Fruit fly (Drosophila melanogaster) whole organism, embryonic: ENCODE measurements around the gene mAChR-C.
A peak's percentile ranks its signal among the peaks of the same experiment; 100 is the strongest.

Experiments used
- Bteb2 ChIP-seq: fragments of 200-800 bp; sonication (Bioruptor generic); optimal IDR thresholded peaks from 2 replicates; lab custom pipeline; 2016; ENCODE audit warnings: missing biosample characterization, missing genetic modification characterization
- CG10209 ChIP-seq: fragments of 200-800 bp; sonication (Bioruptor generic); optimal IDR thresholded peaks from 3 replicates; lab custom pipeline; 2017; ENCODE audit warnings: missing biosample characterization, mild to moderate bottlenecking, missing genetic modification characterization, missing genetic modification reagents
- CG10366 ChIP-seq: fragments of 200-800 bp; sonication (Bioruptor generic); IDR thresholded peaks from 2 replicates; pipeline ENCODE4 v1.3.6; 2022; ENCODE audit warnings: missing biosample characterization, missing genetic modification characterization
- CG12155 ChIP-seq: fragments of 200-800 bp; sonication (Bioruptor generic); optimal IDR thresholded peaks from 3 replicates; lab custom pipeline; 2016; ENCODE audit warnings: missing biosample characterization, missing genetic modification characterization
- CG14965 ChIP-seq: fragments of 200-800 bp; sonication (Bioruptor generic); optimal IDR thresholded peaks from 2 replicates; lab custom pipeline; 2016; ENCODE audit warnings: missing biosample characterization, missing genetic modification characterization, borderline replicate concordance
- CG1647 ChIP-seq: fragments of 200-800 bp; sonication (Bioruptor generic); optimal IDR thresholded peaks from 3 replicates; lab custom pipeline; 2016; ENCODE audit warnings: missing biosample characterization, missing genetic modification characterization
- CG17186 ChIP-seq: fragments of 200-800 bp; sonication (Bioruptor generic); optimal IDR thresholded peaks from 3 replicates; lab custom pipeline; 2017; ENCODE audit warnings: missing biosample characterization, missing genetic modification reagents, missing genetic modification characterization
- CG18764 ChIP-seq: fragments of 200-800 bp; sonication (Bioruptor generic); optimal IDR thresholded peaks from 3 replicates; lab custom pipeline; 2016; ENCODE audit warnings: missing biosample characterization, missing genetic modification characterization
- CG3065 ChIP-seq: fragments of 200-800 bp; sonication (Bioruptor generic); optimal IDR thresholded peaks from 2 replicates; lab custom pipeline; 2016; ENCODE audit warnings: missing biosample characterization, missing genetic modification characterization
- CG31388 ChIP-seq: fragments of 200-800 bp; sonication (Bioruptor generic); optimal IDR thresholded peaks from 2 replicates; lab custom pipeline; 2016; ENCODE audit warnings: missing biosample characterization, missing genetic modification characterization
- CG32532 ChIP-seq: fragments of 200-800 bp; sonication (Bioruptor generic); IDR thresholded peaks from 2 replicates; pipeline ENCODE4 v1.3.6; 2022; ENCODE audit warnings: missing biosample characterization, missing genetic modification characterization
- CG32767 ChIP-seq: fragments of 200-800 bp; sonication (Bioruptor generic); IDR thresholded peaks from 2 replicates; pipeline ENCODE4 v1.3.6; 2022; ENCODE audit warnings: missing biosample characterization, missing genetic modification characterization
- CG42726 ChIP-seq: fragments of 200-800 bp; sonication (Bioruptor generic); IDR thresholded peaks from 2 replicates; pipeline ENCODE4 v1.3.6; 2022; ENCODE audit warnings: missing biosample characterization, missing genetic modification characterization; ENCODE audit not compliant: partially characterized antibody
- CG4328 ChIP-seq: fragments of 200-800 bp; sonication (Bioruptor generic); optimal IDR thresholded peaks from 3 replicates; lab custom pipeline; 2017; ENCODE audit warnings: missing biosample characterization, missing genetic modification reagents, missing genetic modification characterization
- CG7839 ChIP-seq: fragments of 200-800 bp; sonication (Bioruptor generic); optimal IDR thresholded peaks from 3 replicates; lab custom pipeline; 2018; ENCODE audit warnings: missing biosample characterization, mild to moderate bottlenecking, missing genetic modification characterization, moderate library complexity
- CG7928 ChIP-seq: fragments of 200-800 bp; sonication (Bioruptor generic); optimal IDR thresholded peaks from 2 replicates; lab custom pipeline; 2017; ENCODE audit warnings: missing biosample characterization, mild to moderate bottlenecking, missing genetic modification characterization
- CG8359 ChIP-seq: fragments of 200-800 bp; sonication (Bioruptor generic); optimal IDR thresholded peaks from 2 replicates; lab custom pipeline; 2017; ENCODE audit warnings: missing biosample characterization, mild to moderate bottlenecking, missing genetic modification characterization, borderline replicate concordance
- CG9727 ChIP-seq: fragments of 200-800 bp; sonication (Bioruptor generic); optimal IDR thresholded peaks from 3 replicates; lab custom pipeline; 2017; ENCODE audit warnings: missing biosample characterization, mild to moderate bottlenecking, missing genetic modification characterization
- Dek ChIP-seq: fragments of 200-800 bp; sonication (Bioruptor generic); optimal IDR thresholded peaks from 3 replicates; lab custom pipeline; 2019; ENCODE audit warnings: missing biosample characterization, mild to moderate bottlenecking, missing genetic modification characterization, moderate library complexity
- Dll ChIP-seq: fragments of 200-800 bp; sonication (Bioruptor generic); IDR thresholded peaks from 4 replicates; pipeline ENCODE4 v1.3.6; 2022; ENCODE audit warnings: missing biosample characterization, missing genetic modification characterization; ENCODE audit not compliant: partially characterized antibody
- Dp ChIP-seq: fragments of 200-800 bp; sonication (Bioruptor generic); optimal IDR thresholded peaks from 2 replicates; lab custom pipeline; 2018; ENCODE audit warnings: missing biosample characterization, mild to moderate bottlenecking, missing genetic modification characterization, moderate library complexity
- Elba2 ChIP-seq: fragments of 200-800 bp; sonication (Bioruptor generic); optimal IDR thresholded peaks from 3 replicates; lab custom pipeline; 2016; ENCODE audit warnings: missing biosample characterization, missing genetic modification characterization
- Ets65A ChIP-seq: fragments of 200-800 bp; sonication (Bioruptor generic); peaks from one replicate; lab custom pipeline; 2016; ENCODE audit warnings: missing biosample characterization, missing genetic modification characterization
- H2.0 ChIP-seq: fragments of 200-800 bp; sonication (Bioruptor generic); IDR thresholded peaks from 2 replicates; pipeline ENCODE4 v1.3.6; 2022; ENCODE audit warnings: missing biosample characterization, missing genetic modification characterization
- HLH54F ChIP-seq: fragments of 200-800 bp; sonication (Bioruptor generic); optimal IDR thresholded peaks from 3 replicates; lab custom pipeline; 2016; ENCODE audit warnings: missing biosample characterization, missing genetic modification characterization
- Hand ChIP-seq: fragments of 200-800 bp; sonication (Bioruptor generic); optimal IDR thresholded peaks from 2 replicates; lab custom pipeline; 2017; ENCODE audit warnings: mild to moderate bottlenecking, missing biosample characterization, missing genetic modification reagents, missing genetic modification characterization
- Optix ChIP-seq: fragments of 200-800 bp; sonication (Bioruptor generic); IDR thresholded peaks from 3 replicates; pipeline ENCODE4 v1.3.6; 2022; ENCODE audit warnings: missing biosample characterization, missing genetic modification characterization
- Taf1 ChIP-seq: fragments of 200-800 bp; sonication (Bioruptor generic); IDR thresholded peaks from 2 replicates; pipeline ENCODE4 v1.3.6; 2022; ENCODE audit warnings: missing biosample characterization, missing genetic modification characterization
- Trl ChIP-seq, 3 experiments: fragments of >200 bp in 2 of 3; fragments of 200-800 bp in 1 of 3; sonication (Bioruptor generic) in 1 of 3; optimal IDR thresholded peaks; 2 replicates in 1 of 3; 3 replicates in 2 of 3; lab custom pipeline; 2016 to 2017; ENCODE audit warnings: missing biosample characterization in 1 of 3, missing genetic modification characterization in 1 of 3
- cad ChIP-seq: fragments of >200 bp; optimal IDR thresholded peaks from 2 replicates; lab custom pipeline; 2017; ENCODE audit warnings: missing biosample characterization, missing genetic modification characterization
- cwo ChIP-seq: fragments of 200-800 bp; sonication (Bioruptor generic); optimal IDR thresholded peaks from 3 replicates; lab custom pipeline; 2017; ENCODE audit warnings: missing biosample characterization, missing genetic modification characterization, mild to moderate bottlenecking, moderate library complexity, missing genetic modification reagents
- dmrt99B ChIP-seq: fragments of 200-800 bp; sonication (Bioruptor generic); optimal IDR thresholded peaks from 2 replicates; lab custom pipeline; 2018; ENCODE audit warnings: missing biosample characterization, mild to moderate bottlenecking, missing genetic modification characterization, moderate library complexity
- ind ChIP-seq: fragments of 200-800 bp; sonication (Bioruptor generic); optimal IDR thresholded peaks from 3 replicates; lab custom pipeline; 2016; ENCODE audit warnings: missing biosample characterization, missing genetic modification characterization
- kay ChIP-seq: fragments of 200-800 bp; sonication (Bioruptor generic); optimal IDR thresholded peaks from 2 replicates; lab custom pipeline; 2016; ENCODE audit warnings: missing biosample characterization, missing genetic modification characterization
- lmd ChIP-seq: fragments of 200-800 bp; sonication (Bioruptor generic); IDR thresholded peaks from 2 replicates; pipeline ENCODE4 v1.3.6; 2022; ENCODE audit warnings: missing biosample characterization, missing genetic modification characterization
- maf-S ChIP-seq: fragments of 200-800 bp; sonication (Bioruptor generic); optimal IDR thresholded peaks from 2 replicates; lab custom pipeline; 2016; ENCODE audit warnings: missing biosample characterization, missing genetic modification characterization
- oc ChIP-seq: fragments of 200-800 bp; sonication (Bioruptor generic); optimal IDR thresholded peaks from 2 replicates; lab custom pipeline; 2018; ENCODE audit warnings: missing biosample characterization, mild to moderate bottlenecking, missing genetic modification characterization, moderate library complexity
- rib ChIP-seq: fragments of 200-800 bp; sonication (Bioruptor generic); IDR thresholded peaks from 2 replicates; pipeline ENCODE4 v1.3.6; 2022; ENCODE audit warnings: missing biosample characterization, missing genetic modification characterization
- sd ChIP-seq: fragments of 200-800 bp; sonication (Bioruptor generic); optimal IDR thresholded peaks from 3 replicates; lab custom pipeline; 2018; ENCODE audit warnings: missing biosample characterization, mild to moderate bottlenecking, missing genetic modification characterization, moderate library complexity
- sim ChIP-seq: fragments of 200-800 bp; sonication (Bioruptor generic); IDR thresholded peaks from 2 replicates; pipeline ENCODE4 v1.3.6; 2022; ENCODE audit warnings: missing biosample characterization, missing genetic modification characterization
- so ChIP-seq: fragments of 200-800 bp; sonication (Bioruptor generic); IDR thresholded peaks from 3 replicates; pipeline ENCODE4 v1.3.6; 2022; ENCODE audit warnings: missing biosample characterization, missing genetic modification characterization
- sug ChIP-seq: fragments of 200-800 bp; optimal IDR thresholded peaks from 2 replicates; lab custom pipeline; 2019; ENCODE audit warnings: missing biosample characterization, mild to moderate bottlenecking, missing genetic modification characterization, moderate library complexity
- tup ChIP-seq: fragments of 200-800 bp; sonication (Bioruptor generic); optimal IDR thresholded peaks from 2 replicates; lab custom pipeline; 2016; ENCODE audit warnings: missing biosample characterization, mild to moderate bottlenecking, missing genetic modification characterization, moderate library complexity
- tx ChIP-seq: fragments of 200-800 bp; sonication (Bioruptor generic); optimal IDR thresholded peaks from 2 replicates; lab custom pipeline; 2016; ENCODE audit warnings: missing biosample characterization, missing genetic modification characterization
- wek ChIP-seq: fragments of 200-800 bp; sonication (Bioruptor generic); optimal IDR thresholded peaks from 3 replicates; lab custom pipeline; 2018; ENCODE audit warnings: missing biosample characterization, mild to moderate bottlenecking, missing genetic modification characterization, moderate library complexity
- zen2 ChIP-seq: fragments of 200-800 bp; sonication (Bioruptor generic); IDR thresholded peaks from 3 replicates; pipeline ENCODE4 v1.3.6; 2022; ENCODE audit warnings: missing biosample characterization, missing genetic modification characterization; ENCODE audit not compliant: partially characterized antibody
- zf30C ChIP-seq: fragments of 200-800 bp; sonication (Bioruptor generic); optimal IDR thresholded peaks from 3 replicates; lab custom pipeline; 2018; ENCODE audit warnings: missing biosample characterization, mild to moderate bottlenecking, missing genetic modification characterization

The mAChR-C gene

dm6 chrX:6805404-6805803, 27.1 kb downstream of the mAChR-C start:
- TF ChIP-seq sd (tag; lab: Kevin White, UChicago) (peak; percentile 98), sug (peak; percentile 89), Trl (optimal IDR thresholded peaks at IDR 0.05; lab: Kevin White, UChicago) (peak; percentile 28 to 41), Trl (GFP tag; optimal IDR thresholded peaks at IDR 0.05; lab: Kevin White, UChicago) (no peak), kay (peak; percentile 50), wek (GFP tag; lab: Kevin White, UChicago) (no peak)

- peak; percentile 16 for TF ChIP-seq CG17186
- peak; percentile 72; the same call in 1 of the 2 replicates for TF ChIP-seq sim (GFP tag; lab: Robert Waterston, UW)
- TF ChIP-seq H2.0 (GFP tag; lab: Robert Waterston, UW), result peak; percentile 87
- no peak for TF ChIP-seq CG14965 (GFP tag; lab: Kevin White, UChicago)
- peak; percentile 75 for TF ChIP-seq Bteb2 (GFP tag; lab: Kevin White, UChicago)
- TF ChIP-seq CG18764 (GFP tag; lab: Kevin White, UChicago), result peak; percentile 32
- no peak for TF ChIP-seq zf30C (GFP tag; lab: Kevin White, UChicago)
- peak; percentile 79 for TF ChIP-seq CG10209
- no peak for TF ChIP-seq zen2 (GFP tag; lab: Robert Waterston, UW)
- peak; percentile 72 for TF ChIP-seq CG12155 (GFP tag; lab: Kevin White, UChicago)
- no peak for TF ChIP-seq Dp (GFP tag; lab: Kevin White, UChicago)
- peak; percentile 81 for TF ChIP-seq CG9727
- no peak for TF ChIP-seq CG42726 (GFP tag; lab: Robert Waterston, UW)
- no peak for TF ChIP-seq cad
- peak; percentile 93 for TF ChIP-seq Ets65A (GFP tag; lab: Kevin White, UChicago)
- TF ChIP-seq Hand (GFP tag; lab: Kevin White, UChicago), result peak; percentile 64
- TF ChIP-seq HLH54F (GFP tag; lab: Kevin White, UChicago), result peak; percentile 70
- TF ChIP-seq tx (GFP tag; lab: Kevin White, UChicago), result peak; percentile 42
- TF ChIP-seq lmd (GFP tag; lab: Robert Waterston, UW), result peak; percentile 81
- peak; percentile 74 for TF ChIP-seq CG32767 (GFP tag; lab: Robert Waterston, UW)
- TF ChIP-seq CG31388, result peak; percentile 31
- peak; percentile 46 for TF ChIP-seq tup
- peak; percentile 28 for TF ChIP-seq CG1647
- peak; percentile 84 for TF ChIP-seq so
- peak; percentile 79 for TF ChIP-seq ind (GFP tag; lab: Kevin White, UChicago)
- peak; percentile 69 for TF ChIP-seq cwo (GFP tag; lab: Kevin White, UChicago)
- no peak for TF ChIP-seq Dll (GFP tag; lab: Robert Waterston, UW)
- peak; percentile 78 for TF ChIP-seq rib (GFP tag; lab: Robert Waterston, UW)
- no peak for TF ChIP-seq maf-S (GFP tag; lab: Kevin White, UChicago)
- TF ChIP-seq CG4328 (GFP tag; lab: Kevin White, UChicago), result peak; percentile 5
- TF ChIP-seq Dek (tag; lab: Kevin White, UChicago), result peak; percentile 51
- TF ChIP-seq CG7839 (tag; lab: Kevin White, UChicago), result no peak
- TF ChIP-seq Optix (GFP tag; lab: Robert Waterston, UW), result peak; percentile 89
- TF ChIP-seq kay, result peak; percentile 5
- peak; percentile 12 for TF ChIP-seq Elba2 (GFP tag; lab: Kevin White, UChicago)
- TF ChIP-seq Taf1, result peak; percentile 72
- peak; percentile 88 for TF ChIP-seq CG32532 (GFP tag; lab: Robert Waterston, UW)
- no peak for TF ChIP-seq dmrt99B (tag; lab: Kevin White, UChicago)
- TF ChIP-seq CG3065, result peak; percentile 7
- TF ChIP-seq oc (tag; lab: Kevin White, UChicago), result peak; percentile 89
- TF ChIP-seq CG7928 (GFP tag; lab: Kevin White, UChicago), result peak; percentile 1
- no peak for TF ChIP-seq CG8359 (GFP tag; lab: Kevin White, UChicago)
- peak; percentile 89 for TF ChIP-seq CG10366
These were observed 27.8 kb downstream of the mAChR-C start for dm6 chrX:6804485-6805295.
